Fruit fly (Drosophila melanogaster): ENCODE results near the gene Gdh.

dm6 chr3R:23900092-23900491 is 42.8 kb downstream of the Gdh start:
- TF ChIP-seq CG14711 (tag; optimal IDR thresholded peaks at IDR 0.05): no peak
- no peak for TF ChIP-seq CG11617 (GFP tag; optimal IDR thresholded peaks at IDR 0.05)
- TF ChIP-seq CG7101 (tag; optimal IDR thresholded peaks at IDR 0.05): no peak
- TF ChIP-seq CG5204 (GFP tag; optimal IDR thresholded peaks at IDR 0.05): no peak
- no peak for TF ChIP-seq cic (GFP tag; optimal IDR thresholded peaks at IDR 0.05)
- TF ChIP-seq Crg-1 (GFP tag; optimal IDR thresholded peaks at IDR 0.05): no peak
- TF ChIP-seq CG12768 (GFP tag; optimal IDR thresholded peaks at IDR 0.05): no peak
- no peak for TF ChIP-seq tj (GFP tag; optimal IDR thresholded peaks at IDR 0.05)
- no peak for TF ChIP-seq CG7045 (GFP tag; optimal IDR thresholded peaks at IDR 0.05)
- TF ChIP-seq kay (GFP tag; ENCODE audit: borderline replicate concordance): no peak
- no peak for TF ChIP-seq toe (GFP tag; optimal IDR thresholded peaks at IDR 0.05)
- no peak for TF ChIP-seq cnc (optimal IDR thresholded peaks at IDR 0.05)
